Fruit fly (Drosophila melanogaster) whole organism, wandering third instar larva: ENCODE measurements around the gene Acsf3.

Experiments used
- Abd-B ChIP-seq: fragments of >200 bp; optimal IDR thresholded peaks from 2 replicates; lab custom pipeline; 2017; ENCODE audit warnings: missing biosample characterization, missing genetic modification characterization
- CG32264 ChIP-seq: fragments of 200-800 bp; sonication (Bioruptor generic); optimal IDR thresholded peaks from 2 replicates; lab custom pipeline; 2016; ENCODE audit warnings: missing biosample characterization, missing genetic modification characterization
- CG9705 ChIP-seq: fragments of 200-800 bp; sonication (Bioruptor generic); optimal IDR thresholded peaks from 2 replicates; lab custom pipeline; 2018; ENCODE audit warnings: missing biosample characterization, mild to moderate bottlenecking, missing genetic modification characterization
- Dif ChIP-seq: fragments of 200-275, 200-300 bp; sonication (Bioruptor generic); optimal IDR thresholded peaks from 2 replicates; lab custom pipeline; 2018; ENCODE audit warnings: missing biosample characterization, missing genetic modification characterization; ENCODE audit not compliant: partially characterized antibody
- HLH106 ChIP-seq: fragments of 200-800 bp; optimal IDR thresholded peaks from 3 replicates; lab custom pipeline; 2019; ENCODE audit warnings: missing biosample characterization, mild to moderate bottlenecking, missing genetic modification characterization, moderate library complexity
- Hnf4 ChIP-seq: fragments of 200-800 bp; sonication (Bioruptor generic); optimal IDR thresholded peaks from 2 replicates; lab custom pipeline; 2016; ENCODE audit warnings: missing biosample characterization, mild to moderate bottlenecking, missing genetic modification characterization
- Hr78 ChIP-seq: fragments of >200 bp; optimal IDR thresholded peaks from 2 replicates; lab custom pipeline; 2017; ENCODE audit warnings: missing biosample characterization, missing genetic modification characterization
- Hr83 ChIP-seq: fragments of 200-300 bp; sonication (Bioruptor generic); optimal IDR thresholded peaks from 2 replicates; lab custom pipeline; 2016; ENCODE audit warnings: missing biosample characterization, mild to moderate bottlenecking, missing genetic modification characterization, moderate library complexity; ENCODE audit not compliant: poor library complexity, severe bottlenecking
- Jra ChIP-seq: sonication (Bioruptor generic); optimal IDR thresholded peaks from 2 replicates; lab custom pipeline; 2016; ENCODE audit warnings: missing biosample characterization, missing genetic modification characterization
- Mio ChIP-seq: sonication (Bioruptor generic); optimal IDR thresholded peaks from 2 replicates; lab custom pipeline; 2016; ENCODE audit warnings: missing biosample characterization, missing genetic modification characterization
- Myc ChIP-seq: fragments of >200 bp; optimal IDR thresholded peaks from 2 replicates; lab custom pipeline; 2017
- OdsH ChIP-seq: fragments of 200-800 bp; sonication (Bioruptor generic); optimal IDR thresholded peaks from 2 replicates; lab custom pipeline; 2016; ENCODE audit warnings: missing biosample characterization, mild to moderate bottlenecking, missing genetic modification characterization
- Rel ChIP-seq, 2 experiments: fragments of 200-800 bp; sonication (Bioruptor generic) in 1 of 2; optimal IDR thresholded peaks; 2 replicates in 1 of 2; 3 replicates in 1 of 2; lab custom pipeline; 2016 to 2019; ENCODE audit warnings: mild to moderate bottlenecking in 2 of 2, missing biosample characterization in 2 of 2, missing genetic modification characterization in 2 of 2, moderate library complexity in 1 of 2
- Sp1 ChIP-seq: fragments of 200-800 bp; sonication (Bioruptor generic); optimal IDR thresholded peaks from 3 replicates; lab custom pipeline; 2019; ENCODE audit warnings: missing biosample characterization, mild to moderate bottlenecking, missing genetic modification characterization, moderate library complexity
- Vsx2 ChIP-seq: fragments of 200-300, 225-300 bp; sonication (Bioruptor generic); optimal IDR thresholded peaks from 2 replicates; lab custom pipeline; 2018; ENCODE audit warnings: missing biosample characterization, missing genetic modification characterization; ENCODE audit not compliant: partially characterized antibody
- dl ChIP-seq, 2 experiments: fragments of 175-275, 200-275 bp in 1 of 2; fragments of 200-275 bp in 1 of 2; sonication (Bioruptor generic); optimal IDR thresholded peaks; lab custom pipeline; 2018; ENCODE audit warnings: mild to moderate bottlenecking in 2 of 2, missing biosample characterization in 2 of 2, missing genetic modification characterization in 2 of 2, moderate library complexity in 2 of 2; ENCODE audit not compliant: partially characterized antibody in 2 of 2, insufficient read depth in 1 of 2
- dsf ChIP-seq: sonication (Bioruptor generic); optimal IDR thresholded peaks from 2 replicates; lab custom pipeline; 2016; ENCODE audit warnings: missing biosample characterization, missing genetic modification characterization, borderline replicate concordance
- foxo ChIP-seq, 2 experiments: fragments of 200-800 bp; sonication (Bioruptor generic); optimal IDR thresholded peaks; 2 replicates in 1 of 2; 3 replicates in 1 of 2; lab custom pipeline; 2016 to 2017; ENCODE audit warnings: missing biosample characterization in 2 of 2, missing genetic modification characterization in 2 of 2
- fru ChIP-seq: fragments of 200-800 bp; sonication (Bioruptor generic); optimal IDR thresholded peaks from 3 replicates; lab custom pipeline; 2016; ENCODE audit warnings: missing biosample characterization, mild to moderate bottlenecking, missing genetic modification characterization
- h ChIP-seq: fragments of 200-800 bp; sonication (Bioruptor generic); optimal IDR thresholded peaks from 3 replicates; lab custom pipeline; 2016; ENCODE audit warnings: missing biosample characterization, mild to moderate bottlenecking, missing genetic modification characterization
- jim ChIP-seq: fragments of 175-275, 200-325 bp; sonication (Bioruptor generic); optimal IDR thresholded peaks from 2 replicates; lab custom pipeline; 2016; ENCODE audit warnings: missing biosample characterization, mild to moderate bottlenecking, missing genetic modification characterization
- lola ChIP-seq: fragments of >200 bp; optimal IDR thresholded peaks from 2 replicates; lab custom pipeline; 2017; ENCODE audit warnings: missing biosample characterization, missing genetic modification characterization
- pan ChIP-seq: fragments of >200 bp; optimal IDR thresholded peaks from 2 replicates; lab custom pipeline; 2017
- psq ChIP-seq: fragments of 200-800 bp; sonication (Bioruptor generic); optimal IDR thresholded peaks from 3 replicates; lab custom pipeline; 2017; ENCODE audit warnings: missing biosample characterization, mild to moderate bottlenecking, missing genetic modification characterization, moderate library complexity
- rgr ChIP-seq: fragments of 200-800 bp; sonication (Bioruptor generic); optimal IDR thresholded peaks from 3 replicates; lab custom pipeline; 2016; ENCODE audit warnings: missing biosample characterization, mild to moderate bottlenecking, missing genetic modification characterization
- sage ChIP-seq: fragments of 200-800 bp; sonication (Bioruptor generic); optimal IDR thresholded peaks from 2 replicates; lab custom pipeline; 2016; ENCODE audit warnings: missing biosample characterization, mild to moderate bottlenecking, missing genetic modification characterization
- sv ChIP-seq: fragments of 200-800 bp; sonication (Bioruptor generic); optimal IDR thresholded peaks from 3 replicates; lab custom pipeline; 2016; ENCODE audit warnings: missing biosample characterization, missing genetic modification characterization
- tai ChIP-seq: sonication (Bioruptor generic); optimal IDR thresholded peaks from 2 replicates; lab custom pipeline; 2016; ENCODE audit warnings: missing biosample characterization, missing genetic modification characterization

Acsf3 gene

dm6 chrX:7319703-7320088, 9.2 kb upstream of the Acsf3 start:
- no peak for TF ChIP-seq OdsH (GFP tag; lab: Kevin White, UChicago)
- TF ChIP-seq CG9705: no peak
- no peak for TF ChIP-seq Rel (GFP tag; optimal IDR thresholded peaks at IDR 0.05; lab: Kevin White, UChicago)
- TF ChIP-seq Rel (tag; optimal IDR thresholded peaks at IDR 0.05; lab: Kevin White, UChicago): no peak
- no peak for TF ChIP-seq sage
- no peak for TF ChIP-seq Jra
- TF ChIP-seq sv (GFP tag; lab: Kevin White, UChicago): no peak
- TF ChIP-seq rgr (GFP tag; lab: Kevin White, UChicago): no peak
- no peak for TF ChIP-seq Abd-B (GFP tag; lab: Kevin White, UChicago)
- no peak for TF ChIP-seq pan
- no peak for TF ChIP-seq fru (GFP tag; lab: Kevin White, UChicago)
- TF ChIP-seq tai: no peak
- TF ChIP-seq Mio (GFP tag; lab: Kevin White, UChicago): no peak
- no peak for TF ChIP-seq psq (GFP tag; lab: Kevin White, UChicago)
- TF ChIP-seq Hr83 (GFP tag; lab: Kevin White, UChicago): no peak

DNA sequence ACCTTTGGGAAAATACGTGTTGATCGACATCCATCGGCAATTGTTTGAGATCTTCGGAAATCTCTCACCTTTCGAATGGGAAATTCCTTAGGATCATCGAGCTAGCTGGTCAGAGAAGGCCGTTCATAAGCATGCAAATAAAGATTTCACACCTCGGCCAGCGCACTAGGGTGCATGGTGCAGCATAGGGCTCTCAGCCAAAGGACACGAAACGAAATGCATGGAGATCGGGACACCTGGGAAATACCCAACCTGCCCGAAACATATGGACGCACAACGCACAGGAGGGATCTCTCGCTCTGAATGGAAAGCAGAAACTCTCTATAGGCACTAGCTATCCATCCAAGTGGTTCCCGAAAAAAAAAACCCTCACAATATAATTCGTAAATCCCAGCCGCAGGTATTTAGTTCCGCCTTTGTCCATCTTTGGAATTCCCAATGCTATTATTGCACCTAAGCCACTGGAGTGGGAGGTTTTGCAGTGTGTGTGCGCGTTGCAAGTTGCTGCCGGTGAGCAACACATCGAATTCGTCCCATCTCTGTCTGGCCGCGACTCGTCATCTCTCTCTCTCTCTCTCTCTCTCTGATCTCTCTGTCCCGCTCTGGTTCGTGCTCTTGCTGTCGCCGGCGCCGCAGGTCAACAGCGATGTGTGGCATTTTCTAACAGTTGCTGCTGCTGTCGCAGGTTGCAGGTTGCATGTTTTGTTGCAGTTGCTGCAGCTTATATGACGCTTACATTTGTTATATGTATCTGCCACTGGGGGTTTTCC, 8.2 kb upstream of the Acsf3 start:
- TF ChIP-seq sv (GFP tag; lab: Kevin White, UChicago) (no peak), dl (GFP tag; optimal IDR thresholded peaks at IDR 0.05; lab: Kevin White, UChicago; ENCODE audit: insufficient read depth in 1 of 2, partially characterized antibody in 2 of 2) (no peak), Jra (no peak), jim (no peak), Vsx2 (no peak), Mio (GFP tag; lab: Kevin White, UChicago) (no peak), rgr (GFP tag; lab: Kevin White, UChicago) (no peak)

DNA sequence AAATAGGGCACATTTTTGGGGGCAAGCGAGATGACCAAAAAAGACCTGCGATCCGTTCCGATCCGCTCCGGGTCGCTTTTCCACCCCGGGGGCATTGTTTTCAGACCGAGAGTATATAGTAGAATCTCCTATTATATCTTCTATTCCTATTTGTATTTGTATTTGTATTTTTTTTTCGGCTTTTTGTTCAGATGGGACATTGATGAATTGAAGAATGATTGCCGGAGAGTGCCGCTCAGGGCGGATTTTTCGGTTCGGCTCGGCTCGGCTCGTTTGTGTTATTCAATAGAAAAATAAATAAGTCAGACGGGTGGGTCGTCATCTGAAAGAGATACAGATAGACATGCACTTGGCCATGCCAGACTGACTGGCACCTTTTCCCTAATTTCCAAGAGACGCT, 7.0 kb upstream of the Acsf3 start:
- TF ChIP-seq CG32264 (no peak), dl (GFP tag; optimal IDR thresholded peaks at IDR 0.05; lab: Kevin White, UChicago; ENCODE audit: insufficient read depth in 1 of 2, partially characterized antibody in 2 of 2) (no peak), Vsx2 (no peak), psq (GFP tag; lab: Kevin White, UChicago) (no peak), Hr78 (GFP tag; lab: Kevin White, UChicago) (no peak), CG9705 (no peak), jim (no peak), sage (no peak), sv (GFP tag; lab: Kevin White, UChicago) (no peak), h (no peak), tai (no peak), Hnf4 (GFP tag; lab: Kevin White, UChicago) (no peak), lola (GFP tag; lab: Kevin White, UChicago) (no peak), dsf (GFP tag; lab: Kevin White, UChicago) (no peak), fru (GFP tag; lab: Kevin White, UChicago) (no peak), Rel (GFP tag; optimal IDR thresholded peaks at IDR 0.05; lab: Kevin White, UChicago) (no peak), Rel (tag; optimal IDR thresholded peaks at IDR 0.05; lab: Kevin White, UChicago) (no peak), HLH106 (tag; lab: Kevin White, UChicago) (no peak), Sp1 (no peak)

DNA sequence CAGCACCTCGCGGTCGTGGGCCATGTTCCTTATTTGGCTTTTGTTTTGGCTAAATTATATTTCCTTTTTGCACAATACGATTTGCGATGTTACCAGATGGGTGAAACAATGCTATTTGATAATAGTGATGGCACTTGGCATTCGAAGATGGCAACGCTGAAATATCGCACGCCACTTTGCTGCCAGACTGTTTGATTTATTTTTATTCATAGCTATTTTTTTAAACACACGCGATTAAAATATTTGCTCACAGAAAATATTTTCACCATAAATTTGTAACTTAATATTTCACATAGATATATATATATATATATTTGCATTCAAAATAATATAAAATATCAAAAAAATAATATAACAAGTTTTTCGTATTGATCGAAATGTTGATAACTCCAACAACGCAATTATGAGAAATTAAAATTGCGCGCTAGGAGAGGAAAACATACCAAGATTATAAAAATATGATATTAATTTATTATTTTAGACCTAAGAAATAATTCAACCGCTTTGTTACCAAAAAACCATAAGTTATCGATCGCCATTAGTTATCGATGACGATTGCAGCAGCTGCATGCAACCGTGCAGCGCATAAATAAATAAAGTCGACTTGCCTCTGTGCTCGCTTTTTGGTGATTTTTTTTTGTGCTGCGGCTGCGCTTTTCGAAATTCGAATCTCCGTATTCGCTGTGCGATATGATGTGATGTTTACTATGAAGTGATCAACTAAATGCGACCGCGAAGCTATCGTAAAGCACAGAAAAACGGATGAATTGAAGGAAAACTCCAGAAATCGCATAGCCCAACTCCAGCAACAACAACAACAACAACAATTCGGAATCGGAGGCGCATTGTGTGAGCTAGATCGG, 5.0 kb upstream of the Acsf3 start, which contains the start of the genes Atg5 and Dok:
Gene Atg5 (minus strand): TSS at position 122 of the 863 bp plus-strand sequence.
Gene Dok (plus strand): TSS at position 566 of the 863 bp plus-strand sequence.
- TF ChIP-seq Hnf4 (GFP tag; lab: Kevin White, UChicago) (peak; percentile 17), psq (GFP tag; lab: Kevin White, UChicago) (no peak), Hr83 (GFP tag; lab: Kevin White, UChicago) (peak; percentile 20), rgr (GFP tag; lab: Kevin White, UChicago) (peak; percentile 11), HLH106 (tag; lab: Kevin White, UChicago) (peak; percentile 33), h (peak; percentile 15), Myc (peak; percentile 41), jim (no peak), OdsH (GFP tag; lab: Kevin White, UChicago) (no peak), Vsx2 (no peak), Rel (GFP tag; optimal IDR thresholded peaks at IDR 0.05; lab: Kevin White, UChicago) (no peak), Rel (tag; optimal IDR thresholded peaks at IDR 0.05; lab: Kevin White, UChicago) (peak; percentile 68), sv (GFP tag; lab: Kevin White, UChicago) (no peak), Jra (no peak), foxo (GFP tag; optimal IDR thresholded peaks at IDR 0.05; lab: Kevin White, UChicago) (peak in 1 of 2 experiments; percentile 43), Dif (GFP tag; lab: Kevin White, UChicago) (no peak)
